Fruit fly (Drosophila melanogaster) whole organism, embryonic: ENCODE data around the gene CG42488.

Source experiments
- Ada2b ChIP-seq: fragments of 200-800 bp; sonication (Bioruptor generic); IDR thresholded peaks from 2 replicates; pipeline ENCODE4 v1.3.6; 2022; ENCODE audit warnings: missing biosample characterization, missing genetic modification characterization
- Blimp-1 ChIP-seq: fragments of 200-800 bp; sonication (Bioruptor generic); optimal IDR thresholded peaks from 3 replicates; lab custom pipeline; 2018; ENCODE audit warnings: missing biosample characterization, missing genetic modification characterization, mild to moderate bottlenecking, moderate library complexity, missing genetic modification reagents
- CG10321 ChIP-seq: fragments of 200-800 bp; sonication (Bioruptor generic); IDR thresholded peaks from 2 replicates; pipeline ENCODE4 v1.3.6; 2022; ENCODE audit warnings: missing biosample characterization, missing genetic modification characterization
- CG11695 ChIP-seq: fragments of 200-800 bp; sonication (Bioruptor generic); IDR thresholded peaks from 3 replicates; pipeline ENCODE4 v1.3.6; 2022; ENCODE audit warnings: missing biosample characterization, missing genetic modification characterization
- CG1602 ChIP-seq: fragments of 200-800 bp; sonication (Bioruptor generic); optimal IDR thresholded peaks from 3 replicates; lab custom pipeline; 2016; ENCODE audit warnings: missing biosample characterization, missing genetic modification characterization
- CG2199 ChIP-seq: fragments of 200-800 bp; sonication (Bioruptor generic); IDR thresholded peaks from 3 replicates; pipeline ENCODE4 v1.3.6; 2022; ENCODE audit warnings: missing biosample characterization, missing genetic modification characterization
- CG2712 ChIP-seq: fragments of 200-800 bp; optimal IDR thresholded peaks from 3 replicates; lab custom pipeline; 2019; ENCODE audit warnings: missing biosample characterization, mild to moderate bottlenecking, missing genetic modification characterization, moderate library complexity
- CG42726 ChIP-seq: fragments of 200-800 bp; sonication (Bioruptor generic); IDR thresholded peaks from 2 replicates; pipeline ENCODE4 v1.3.6; 2022; ENCODE audit warnings: missing biosample characterization, missing genetic modification characterization; ENCODE audit not compliant: partially characterized antibody
- CG4282 ChIP-seq: fragments of 200-800 bp; sonication (Bioruptor generic); optimal IDR thresholded peaks from 2 replicates; lab custom pipeline; 2016; ENCODE audit warnings: missing biosample characterization, missing genetic modification characterization
- CG4424 ChIP-seq: fragments of 200-800 bp; sonication (Bioruptor generic); optimal IDR thresholded peaks from 3 replicates; lab custom pipeline; 2016; ENCODE audit warnings: missing biosample characterization, missing genetic modification characterization
- CG4617 ChIP-seq: fragments of 200-800 bp; sonication (Bioruptor generic); optimal IDR thresholded peaks from 3 replicates; lab custom pipeline; 2016; ENCODE audit warnings: missing biosample characterization, missing genetic modification characterization, borderline replicate concordance
- CG4820 ChIP-seq: fragments of 200-800 bp; sonication (Bioruptor generic); optimal IDR thresholded peaks from 3 replicates; lab custom pipeline; 2016; ENCODE audit warnings: missing biosample characterization, missing genetic modification characterization
- CG6765 ChIP-seq: fragments of 200-800 bp; sonication (Bioruptor generic); optimal IDR thresholded peaks from 3 replicates; lab custom pipeline; 2017; ENCODE audit warnings: missing biosample characterization, mild to moderate bottlenecking, missing genetic modification characterization
- CG8359 ChIP-seq: fragments of 200-800 bp; sonication (Bioruptor generic); optimal IDR thresholded peaks from 2 replicates; lab custom pipeline; 2017; ENCODE audit warnings: missing biosample characterization, mild to moderate bottlenecking, missing genetic modification characterization, borderline replicate concordance
- D ChIP-seq, 2 experiments: fragments of 200-800 bp in 1 of 2; fragments of >200 bp in 1 of 2; sonication (Bioruptor generic) in 1 of 2; optimal IDR thresholded peaks; 2 replicates in 1 of 2; 3 replicates in 1 of 2; lab custom pipeline; 2017; ENCODE audit warnings: mild to moderate bottlenecking in 1 of 2, missing biosample characterization in 1 of 2, missing genetic modification characterization in 1 of 2, missing genetic modification reagents in 1 of 2
- Doc2 ChIP-seq: fragments of 200-800 bp; sonication (Bioruptor generic); IDR thresholded peaks from 2 replicates; pipeline ENCODE4 v1.3.6; 2022; ENCODE audit warnings: missing biosample characterization, missing genetic modification characterization
- HLH54F ChIP-seq: fragments of 200-800 bp; sonication (Bioruptor generic); optimal IDR thresholded peaks from 3 replicates; lab custom pipeline; 2016; ENCODE audit warnings: missing biosample characterization, missing genetic modification characterization
- Hand ChIP-seq: fragments of 200-800 bp; sonication (Bioruptor generic); optimal IDR thresholded peaks from 2 replicates; lab custom pipeline; 2017; ENCODE audit warnings: mild to moderate bottlenecking, missing biosample characterization, missing genetic modification reagents, missing genetic modification characterization
- Hey ChIP-seq: fragments of 200-800 bp; sonication (Bioruptor generic); optimal IDR thresholded peaks from 3 replicates; lab custom pipeline; 2018; ENCODE audit warnings: missing biosample characterization, mild to moderate bottlenecking, missing genetic modification characterization
- Hr39 ChIP-seq: fragments of >200 bp; optimal IDR thresholded peaks from 2 replicates; lab custom pipeline; 2017
- Hr51 ChIP-seq, 2 experiments: fragments of 200-800 bp; sonication (Bioruptor generic); optimal IDR thresholded peaks; 2 replicates in 1 of 2; 3 replicates in 1 of 2; lab custom pipeline; 2016 to 2018; ENCODE audit warnings: missing biosample characterization in 2 of 2, missing genetic modification characterization in 2 of 2, mild to moderate bottlenecking in 1 of 2, moderate library complexity in 1 of 2
- Kr ChIP-seq: fragments of 200-800 bp; sonication (Bioruptor generic); optimal IDR thresholded peaks from 2 replicates; lab custom pipeline; 2017; ENCODE audit warnings: missing biosample characterization, mild to moderate bottlenecking, missing genetic modification characterization
- MBD-R2 ChIP-seq: fragments of 200-800 bp; sonication (Bioruptor generic); IDR thresholded peaks from 2 replicates; pipeline ENCODE4 v1.3.6; 2022; ENCODE audit warnings: missing biosample characterization, missing genetic modification characterization
- Med ChIP-seq: fragments of 200-800 bp; sonication (Bioruptor generic); peaks from one replicate; lab custom pipeline; 2016; ENCODE audit warnings: missing biosample characterization, missing genetic modification characterization, mild to moderate bottlenecking, inconsistent platforms, moderate library complexity
- Mes4 ChIP-seq: fragments of 200-800 bp; sonication (Bioruptor generic); optimal IDR thresholded peaks from 2 replicates; lab custom pipeline; 2016; ENCODE audit warnings: missing biosample characterization, missing genetic modification characterization
- Mrtf ChIP-seq: fragments of 200-800 bp; sonication (Bioruptor generic); IDR thresholded peaks from 3 replicates; pipeline ENCODE4 v1.3.6; 2022; ENCODE audit warnings: missing biosample characterization, missing genetic modification characterization
- NC2β ChIP-seq: fragments of 200-800 bp; sonication (Bioruptor generic); optimal IDR thresholded peaks from 2 replicates; lab custom pipeline; 2016; ENCODE audit warnings: missing biosample characterization, missing genetic modification characterization
- Spps ChIP-seq: fragments of 200-800 bp; sonication (Bioruptor generic); optimal IDR thresholded peaks from 2 replicates; lab custom pipeline; 2018; ENCODE audit warnings: missing biosample characterization, mild to moderate bottlenecking, missing genetic modification characterization
- Xbp1 ChIP-seq: fragments of 200-800 bp; sonication (Bioruptor generic); optimal IDR thresholded peaks from 3 replicates; lab custom pipeline; 2016; ENCODE audit warnings: missing biosample characterization, mild to moderate bottlenecking, missing genetic modification characterization
- Xrp1 ChIP-seq: fragments of 200-800 bp; sonication (Bioruptor generic); IDR thresholded peaks from 2 replicates; pipeline ENCODE4 v1.3.6; 2022; ENCODE audit warnings: missing biosample characterization, missing genetic modification characterization
- bsh ChIP-seq, 2 experiments: fragments of 200-800 bp; sonication (Bioruptor generic); optimal IDR thresholded peaks; 2 replicates each; lab custom pipeline; 2017 to 2018; ENCODE audit warnings: mild to moderate bottlenecking in 2 of 2, missing biosample characterization in 2 of 2, missing genetic modification characterization in 2 of 2, moderate library complexity in 1 of 2
- cg ChIP-seq: fragments of 200-800 bp; sonication (Bioruptor generic); optimal IDR thresholded peaks from 3 replicates; lab custom pipeline; 2019; ENCODE audit warnings: missing biosample characterization, mild to moderate bottlenecking, missing genetic modification characterization, moderate library complexity
- chm ChIP-seq: fragments of 200-800 bp; sonication (Bioruptor generic); IDR thresholded peaks from 2 replicates; pipeline ENCODE4 v1.3.6; 2022; ENCODE audit warnings: missing biosample characterization, missing genetic modification characterization
- crp ChIP-seq, 2 experiments: fragments of 200-800 bp; sonication (Bioruptor generic); optimal IDR thresholded peaks; 2 replicates in 1 of 2; 3 replicates in 1 of 2; lab custom pipeline; 2017; ENCODE audit warnings: missing biosample characterization in 2 of 2, missing genetic modification characterization in 2 of 2, mild to moderate bottlenecking in 1 of 2, moderate library complexity in 1 of 2
- cwo ChIP-seq: fragments of 200-800 bp; sonication (Bioruptor generic); optimal IDR thresholded peaks from 3 replicates; lab custom pipeline; 2017; ENCODE audit warnings: missing biosample characterization, missing genetic modification characterization, mild to moderate bottlenecking, moderate library complexity, missing genetic modification reagents
- eve ChIP-seq, 2 experiments: fragments of >200 bp; optimal IDR thresholded peaks; 2 replicates each; lab custom pipeline; 2017; ENCODE audit warnings: missing biosample characterization in 2 of 2, missing genetic modification characterization in 2 of 2
- gcm2 ChIP-seq: fragments of 200-800 bp; sonication (Bioruptor generic); optimal IDR thresholded peaks from 2 replicates; lab custom pipeline; 2016; ENCODE audit warnings: missing biosample characterization, missing genetic modification characterization
- gfzf ChIP-seq: fragments of 200-800 bp; sonication (Bioruptor generic); optimal IDR thresholded peaks from 2 replicates; lab custom pipeline; 2016; ENCODE audit warnings: missing biosample characterization, mild to moderate bottlenecking, missing genetic modification characterization, moderate library complexity
- h ChIP-seq: fragments of >200 bp; optimal IDR thresholded peaks from 2 replicates; lab custom pipeline; 2017
- kah ChIP-seq: fragments of 200-800 bp; sonication (Bioruptor generic); optimal IDR thresholded peaks from 2 replicates; lab custom pipeline; 2018; ENCODE audit warnings: missing biosample characterization, mild to moderate bottlenecking, missing genetic modification characterization
- lab ChIP-seq: fragments of 200-800 bp; sonication (Bioruptor generic); optimal IDR thresholded peaks from 3 replicates; lab custom pipeline; 2017; ENCODE audit warnings: missing biosample characterization, missing genetic modification characterization, mild to moderate bottlenecking, moderate library complexity, missing genetic modification reagents
- luna ChIP-seq: fragments of 200-800 bp; sonication (Bioruptor generic); optimal IDR thresholded peaks from 2 replicates; lab custom pipeline; 2016; ENCODE audit warnings: missing biosample characterization, missing genetic modification characterization
- nau ChIP-seq: fragments of 200-800 bp; sonication (Bioruptor generic); optimal IDR thresholded peaks from 3 replicates; lab custom pipeline; 2017; ENCODE audit warnings: missing biosample characterization, mild to moderate bottlenecking, missing genetic modification characterization, missing genetic modification reagents
- oc ChIP-seq: fragments of 200-800 bp; sonication (Bioruptor generic); optimal IDR thresholded peaks from 2 replicates; lab custom pipeline; 2018; ENCODE audit warnings: missing biosample characterization, mild to moderate bottlenecking, missing genetic modification characterization, moderate library complexity
- phol ChIP-seq: fragments of 200-800 bp; sonication (Bioruptor generic); optimal IDR thresholded peaks from 3 replicates; lab custom pipeline; 2018; ENCODE audit warnings: missing biosample characterization, mild to moderate bottlenecking, missing genetic modification characterization, moderate library complexity
- ranshi ChIP-seq: fragments of 200-800 bp; sonication (Bioruptor generic); IDR thresholded peaks from 2 replicates; pipeline ENCODE4 v1.3.6; 2022; ENCODE audit warnings: missing biosample characterization, missing genetic modification characterization
- rib ChIP-seq: fragments of 200-800 bp; sonication (Bioruptor generic); IDR thresholded peaks from 2 replicates; pipeline ENCODE4 v1.3.6; 2022; ENCODE audit warnings: missing biosample characterization, missing genetic modification characterization
- sd ChIP-seq: fragments of 200-800 bp; sonication (Bioruptor generic); optimal IDR thresholded peaks from 3 replicates; lab custom pipeline; 2018; ENCODE audit warnings: missing biosample characterization, mild to moderate bottlenecking, missing genetic modification characterization, moderate library complexity
- sima ChIP-seq: fragments of 200-800 bp; sonication (Bioruptor generic); optimal IDR thresholded peaks from 2 replicates; lab custom pipeline; 2016; ENCODE audit warnings: missing biosample characterization, missing genetic modification characterization
- twi ChIP-seq: fragments of 200-800 bp; optimal IDR thresholded peaks from 2 replicates; lab custom pipeline; 2019; ENCODE audit warnings: missing biosample characterization, mild to moderate bottlenecking, missing genetic modification characterization, moderate library complexity

Gene CG42488

DNA sequence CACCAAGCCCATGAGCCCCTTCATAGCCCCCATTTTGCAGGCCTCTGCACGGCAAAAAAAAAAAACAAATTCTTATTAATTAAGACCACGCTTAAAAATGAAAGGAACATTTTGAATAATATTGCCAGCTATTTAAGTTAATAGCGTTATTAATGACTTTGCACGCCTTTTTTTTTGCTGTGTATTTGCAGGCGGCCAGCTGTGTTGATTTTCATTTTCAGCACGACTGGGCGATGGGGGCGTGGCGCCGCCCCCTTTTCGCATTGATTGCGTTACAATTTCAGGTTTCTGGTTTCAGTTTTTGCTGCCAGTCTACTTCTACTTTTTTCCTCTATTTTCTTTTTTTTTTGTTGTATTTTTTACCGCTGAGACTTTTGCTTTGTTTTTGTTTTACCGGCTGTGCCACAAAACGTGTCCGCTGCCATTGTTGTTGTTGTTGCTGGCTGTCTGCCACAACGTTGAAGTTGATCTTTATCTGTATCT lies 49.0 kb downstream of the CG42488 start (continued):
- TF ChIP-seq Hr51 (GFP tag; optimal IDR thresholded peaks at IDR 0.05; lab: Kevin White, UChicago) (peak in 1 of 2 experiments; percentile 33), bsh (GFP tag; optimal IDR thresholded peaks at IDR 0.05; lab: Kevin White, UChicago) (peak in 1 of 2 experiments; percentile 87), oc (peak; percentile 2), MBD-R2 (GFP tag; lab: Robert Waterston, UW) (no peak), CG4282 (no peak), Xrp1 (GFP tag; lab: Robert Waterston, UW) (peak; percentile 48; the same call in 1 of the 2 replicates), Blimp-1 (peak; percentile 30), Xbp1 (peak; percentile 37), lab (GFP tag; lab: Kevin White, UChicago) (peak; percentile 71), CG11695 (0 out of 3 replicates have a peak, but pooled peaks have one; percentile 32), twi (tag; lab: Kevin White, UChicago) (no peak), Kr (GFP tag; lab: Kevin White, UChicago) (no peak), phol (tag; lab: Kevin White, UChicago) (peak; percentile 26), gcm2 (no peak), Hand (GFP tag; lab: Kevin White, UChicago) (no peak), CG1602 (no peak), Med (no peak), gfzf (GFP tag; lab: Kevin White, UChicago) (no peak), eve (GFP tag; optimal IDR thresholded peaks at IDR 0.05; lab: Kevin White, UChicago) (no peak), CG4820 (GFP tag; lab: Kevin White, UChicago) (peak; percentile 54), CG4424 (peak; percentile 33), CG10321 (no peak), CG2712 (tag; lab: Kevin White, UChicago) (no peak), sima (GFP tag; lab: Kevin White, UChicago) (no peak), CG42726 (GFP tag; lab: Robert Waterston, UW) (no peak), h (no peak), sd (tag; lab: Kevin White, UChicago) (no peak), chm (GFP tag; lab: Robert Waterston, UW) (no peak; the same call in 1 of the 2 replicates), Doc2 (GFP tag; lab: Robert Waterston, UW) (no peak), Mes4 (no peak), CG4617 (no peak), CG8359 (GFP tag; lab: Kevin White, UChicago) (no peak), cg (no peak), Hr39 (no peak), Ada2b (GFP tag; lab: Robert Waterston, UW) (peak; percentile 67), kah (GFP tag; lab: Kevin White, UChicago) (no peak), Hey (tag; lab: Kevin White, UChicago) (no peak), Spps (no peak), ranshi (no peak), luna (GFP tag; lab: Kevin White, UChicago) (no peak), HLH54F (GFP tag; lab: Kevin White, UChicago) (no peak), NC2β (no peak), crp (GFP tag; optimal IDR thresholded peaks at IDR 0.05; lab: Kevin White, UChicago) (no peak), CG2199 (no peak), D (optimal IDR thresholded peaks at IDR 0.05; lab: Kevin White, UChicago) (no peak), D (GFP tag; optimal IDR thresholded peaks at IDR 0.05; lab: Kevin White, UChicago) (no peak), CG6765 (GFP tag; lab: Kevin White, UChicago) (no peak), Mrtf (GFP tag; lab: Robert Waterston, UW) (0 out of 3 replicates have a peak, but pooled peaks have one; percentile 44), cwo (peak; percentile 15), nau (GFP tag; lab: Kevin White, UChicago) (peak; percentile 32), rib (GFP tag; lab: Robert Waterston, UW) (no peak)
